Worm (Caenorhabditis elegans): ENCODE data around the gene CC8.2.

ce11 chrIV:3652784-3653383, 4.4 kb upstream of the CC8.2 start:
- TF ChIP-seq him-1 (tag; optimal IDR thresholded peaks at IDR 0.05) (no peak), W03F9.2 (tag; optimal IDR thresholded peaks at IDR 0.05) (no peak), dao-5 (tag; optimal IDR thresholded peaks at IDR 0.05) (no peak)
